Fruit fly (Drosophila melanogaster): Measurements from ENCODE around the gene CG10920.

Gene CG10920

DNA sequence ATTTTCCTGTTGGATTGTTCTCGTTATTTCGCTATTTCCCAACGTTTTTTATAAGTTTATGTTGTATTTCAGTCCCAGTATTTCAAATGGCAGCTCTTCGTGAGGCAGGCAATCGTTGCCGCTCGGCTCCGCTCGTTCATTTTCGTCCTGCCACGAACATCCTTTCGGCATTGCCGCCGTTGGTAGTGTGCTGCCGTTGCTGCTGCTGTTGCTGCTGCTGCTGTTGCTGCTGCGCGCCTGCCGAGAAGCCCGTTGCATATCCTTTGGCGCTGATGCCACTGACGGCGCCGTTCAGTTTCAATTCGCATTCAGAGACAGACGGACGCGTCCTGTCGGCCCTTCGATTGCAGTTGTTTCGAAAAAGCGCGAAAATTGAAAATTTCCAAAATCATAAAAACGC is 28.1 kb downstream of the CG10920 start, which contains the start of gene CARPA:
Gene CARPA, plus strand, starts transcription at position 301 of the 400 bp plus-strand sequence.
- no peak for TF ChIP-seq dmrt93B (GFP tag; optimal IDR thresholded peaks at IDR 0.05)
- peak; percentile 3 for TF ChIP-seq Dfd (GFP tag; optimal IDR thresholded peaks at IDR 0.05)
- TF ChIP-seq dsf (GFP tag; optimal IDR thresholded peaks at IDR 0.05; ENCODE audit: borderline replicate concordance), result no peak
- TF ChIP-seq Sp1 (GFP tag; optimal IDR thresholded peaks at IDR 0.05), result no peak

DNA sequence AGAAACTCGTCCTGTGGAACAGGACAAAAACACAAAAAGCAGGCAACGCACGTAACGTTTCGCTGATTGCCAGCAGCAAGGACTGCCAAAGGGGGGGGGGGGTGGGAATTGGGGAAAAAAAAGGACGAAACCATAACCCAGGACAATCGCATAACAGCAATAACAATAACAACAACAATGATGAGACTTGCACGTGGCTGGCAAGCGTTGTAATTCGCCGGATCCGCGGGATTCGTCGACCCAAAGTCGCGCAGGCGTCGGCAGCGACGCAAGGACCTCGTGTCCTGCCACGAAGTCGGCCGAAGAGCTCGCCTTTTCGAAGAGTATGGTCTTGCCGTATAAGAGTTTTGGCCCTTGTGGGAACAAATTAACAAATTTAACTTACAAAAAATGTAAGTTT is 28.7 kb downstream of the CG10920 start:
- TF ChIP-seq br (GFP tag; optimal IDR thresholded peaks at IDR 0.05), result no peak
- no peak for TF ChIP-seq Hnf4 (GFP tag; optimal IDR thresholded peaks at IDR 0.05)
- no peak for TF ChIP-seq lola (GFP tag; optimal IDR thresholded peaks at IDR 0.05)
- no peak for TF ChIP-seq tai (GFP tag; optimal IDR thresholded peaks at IDR 0.05)
- TF ChIP-seq dmrt93B (GFP tag; optimal IDR thresholded peaks at IDR 0.05), result no peak
- no peak for TF ChIP-seq Jra (GFP tag; optimal IDR thresholded peaks at IDR 0.05)
- no peak for TF ChIP-seq jim (GFP tag; optimal IDR thresholded peaks at IDR 0.05)
- TF ChIP-seq OdsH (GFP tag; optimal IDR thresholded peaks at IDR 0.05), result no peak
- no peak for TF ChIP-seq Dfd (GFP tag; optimal IDR thresholded peaks at IDR 0.05)
- TF ChIP-seq Rel (GFP tag; optimal IDR thresholded peaks at IDR 0.05), result no peak
- TF ChIP-seq Rel (tag; optimal IDR thresholded peaks at IDR 0.05), result no peak

DNA sequence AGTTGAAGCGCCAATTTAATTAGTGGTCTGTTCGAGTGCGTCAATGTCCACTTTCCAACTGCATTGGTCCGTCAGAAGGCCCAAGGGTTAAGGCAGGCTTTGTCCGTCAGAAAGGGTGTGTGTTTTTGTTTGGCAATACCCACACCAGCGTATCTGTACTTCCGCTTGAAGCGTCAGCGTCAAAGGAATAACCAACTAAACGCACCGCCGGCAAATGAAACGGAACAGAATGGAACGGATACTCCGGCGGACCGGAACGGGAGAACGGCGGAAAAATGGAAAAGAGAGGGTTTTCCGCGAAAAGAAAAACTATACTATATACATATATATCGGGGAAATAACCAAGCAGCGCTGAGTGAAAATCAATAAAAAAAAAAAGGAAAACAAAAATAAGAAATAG is 31.1 kb downstream of the CG10920 start:
- TF ChIP-seq CrebA (GFP tag; optimal IDR thresholded peaks at IDR 0.05; ENCODE audit: borderline replicate concordance) (no peak), lola (GFP tag; optimal IDR thresholded peaks at IDR 0.05) (no peak), Hr78 (GFP tag; optimal IDR thresholded peaks at IDR 0.05) (no peak), dl (GFP tag; optimal IDR thresholded peaks at IDR 0.05; ENCODE audit: insufficient read depth in 1 of 2, partially characterized antibody in 2 of 2) (no peak), OdsH (GFP tag; optimal IDR thresholded peaks at IDR 0.05) (no peak), dmrt93B (GFP tag; optimal IDR thresholded peaks at IDR 0.05) (no peak), woc (GFP tag; optimal IDR thresholded peaks at IDR 0.05) (no peak), psq (GFP tag; optimal IDR thresholded peaks at IDR 0.05) (no peak), Dfd (GFP tag; optimal IDR thresholded peaks at IDR 0.05) (no peak), Abd-B (GFP tag; optimal IDR thresholded peaks at IDR 0.05) (no peak)
